Fruit fly (Drosophila melanogaster): Measurements from ENCODE around the gene CG4887.

Gene CG4887

dm6 chr2L:1123078-1123818 is 49.6 kb upstream of the CG4887 start (continued):
- no peak for TF ChIP-seq Stat92E (GFP tag; optimal IDR thresholded peaks at IDR 0.05)
- TF ChIP-seq C15 (GFP tag; IDR thresholded peaks at IDR 0.05): no peak
- peak; percentile 57 for TF ChIP-seq Sox100B (GFP tag; optimal IDR thresholded peaks at IDR 0.05)
- peak; percentile 29 for TF ChIP-seq fd96Cb (tag; optimal IDR thresholded peaks at IDR 0.05)
- peak; percentile 23 for TF ChIP-seq HmgZ (tag; optimal IDR thresholded peaks at IDR 0.05)
- TF ChIP-seq CG6813 (GFP tag; optimal IDR thresholded peaks at IDR 0.05): peak; percentile 74
- TF ChIP-seq h (optimal IDR thresholded peaks at IDR 0.05): no peak
- peak; percentile 67 for TF ChIP-seq bab2 (GFP tag; optimal IDR thresholded peaks at IDR 0.05)
- no peak for TF ChIP-seq gce (GFP tag; IDR thresholded peaks at IDR 0.05)
- TF ChIP-seq CG7271 (tag; optimal IDR thresholded peaks at IDR 0.05): peak; percentile 59
- no peak for TF ChIP-seq hbn (GFP tag; IDR thresholded peaks at IDR 0.05; ENCODE audit: partially characterized antibody)
- peak; percentile 33 for TF ChIP-seq CG10431 (GFP tag; optimal IDR thresholded peaks at IDR 0.05)
- peak; percentile 44 for TF ChIP-seq CG1602 (GFP tag; optimal IDR thresholded peaks at IDR 0.05)
- TF ChIP-seq CG10209 (GFP tag; optimal IDR thresholded peaks at IDR 0.05): peak; percentile 55
- TF ChIP-seq abd-A (tag; optimal IDR thresholded peaks at IDR 0.05): peak; percentile 22
- TF ChIP-seq org-1 (GFP tag; optimal IDR thresholded peaks at IDR 0.05): peak; percentile 55
- TF ChIP-seq bsh (GFP tag; optimal IDR thresholded peaks at IDR 0.05): peak in 1 of 2 experiments; percentile 83
- peak; percentile 51 for TF ChIP-seq grn (GFP tag; optimal IDR thresholded peaks at IDR 0.05)
- TF ChIP-seq gfzf (GFP tag; optimal IDR thresholded peaks at IDR 0.05): no peak
- TF ChIP-seq Max (GFP tag; optimal IDR thresholded peaks at IDR 0.05): peak; percentile 47
- TF ChIP-seq CG17385 (GFP tag; optimal IDR thresholded peaks at IDR 0.05): peak; percentile 20
- TF ChIP-seq cwo (GFP tag; optimal IDR thresholded peaks at IDR 0.05): peak; percentile 29
- peak; percentile 20 for TF ChIP-seq odd (GFP tag; optimal IDR thresholded peaks at IDR 0.05)
- TF ChIP-seq nmo (GFP tag; optimal IDR thresholded peaks at IDR 0.05): peak; percentile 32
- no peak for TF ChIP-seq Ravus (GFP tag; IDR thresholded peaks at IDR 0.05)
- TF ChIP-seq CG6765 (GFP tag; optimal IDR thresholded peaks at IDR 0.05): no peak
- peak; percentile 68 for TF ChIP-seq nerfin-1 (tag; optimal IDR thresholded peaks at IDR 0.05)
- no peak for TF ChIP-seq CG3838 (GFP tag; optimal IDR thresholded peaks at IDR 0.05)
- no peak for TF ChIP-seq sna (GFP tag; IDR thresholded peaks at IDR 0.05; ENCODE audit: partially characterized antibody)
- TF ChIP-seq CG12942 (GFP tag; optimal IDR thresholded peaks at IDR 0.05): peak; percentile 1
- no peak for TF ChIP-seq gro (GFP tag; optimal IDR thresholded peaks at IDR 0.05)
- TF ChIP-seq CG11723 (GFP tag; optimal IDR thresholded peaks at IDR 0.05): peak; percentile 28
- TF ChIP-seq Nf-YA (GFP tag; IDR thresholded peaks at IDR 0.05): no peak
- TF ChIP-seq CG18476 (GFP tag; optimal IDR thresholded peaks at IDR 0.05): peak; percentile 29
- TF ChIP-seq CG8944 (GFP tag; optimal IDR thresholded peaks at IDR 0.05): no peak
- peak; percentile 34 for TF ChIP-seq CG13424 (tag; optimal IDR thresholded peaks at IDR 0.05)
- TF ChIP-seq H15 (GFP tag; IDR thresholded peaks at IDR 0.05): no peak
- peak; percentile 45 for TF ChIP-seq CG1233 (GFP tag; optimal IDR thresholded peaks at IDR 0.05)
- no peak for TF ChIP-seq Oaz (GFP tag; IDR thresholded peaks at IDR 0.05)
- peak; percentile 84 for TF ChIP-seq dmrt11E (tag; optimal IDR thresholded peaks at IDR 0.05)
- TF ChIP-seq Nf-YB (GFP tag; optimal IDR thresholded peaks at IDR 0.05): peak; percentile 29
- no peak for TF ChIP-seq Side (GFP tag; optimal IDR thresholded peaks at IDR 0.05)
- TF ChIP-seq CG17186 (GFP tag; optimal IDR thresholded peaks at IDR 0.05): peak; percentile 7
- TF ChIP-seq CG1529 (GFP tag; optimal IDR thresholded peaks at IDR 0.05): peak; percentile 64
- TF ChIP-seq CG17912 (GFP tag; optimal IDR thresholded peaks at IDR 0.05): no peak
- TF ChIP-seq ac (GFP tag; optimal IDR thresholded peaks at IDR 0.05): peak; percentile 49
- peak; percentile 74 for TF ChIP-seq CG7745 (tag; optimal IDR thresholded peaks at IDR 0.05)
- peak; percentile 82 for TF ChIP-seq gsb-n (tag; optimal IDR thresholded peaks at IDR 0.05)
- peak; percentile 55 for TF ChIP-seq gcm (GFP tag; optimal IDR thresholded peaks at IDR 0.05)
